Fruit fly (Drosophila melanogaster) whole organism, prepupa: ENCODE data around the gene CG2816.
A peak's percentile ranks its signal among the peaks of the same experiment; 100 is the strongest.

ENCODE experiments used
- CG10631 ChIP-seq: fragments of 200-800 bp; sonication (Bioruptor generic); optimal IDR thresholded peaks from 2 replicates; lab custom pipeline; 2016; ENCODE audit warnings: missing biosample characterization, missing genetic modification characterization
- CG10669 ChIP-seq: fragments of 200-800 bp; sonication (Bioruptor generic); optimal IDR thresholded peaks from 3 replicates; lab custom pipeline; 2018; ENCODE audit warnings: missing biosample characterization, mild to moderate bottlenecking, missing genetic modification characterization, moderate library complexity
- CG11902 ChIP-seq: fragments of 200-800 bp; sonication (Bioruptor generic); optimal IDR thresholded peaks from 3 replicates; lab custom pipeline; 2016; ENCODE audit warnings: missing biosample characterization, missing genetic modification characterization
- CG1621 ChIP-seq: fragments of 200-800 bp; sonication (Bioruptor generic); optimal IDR thresholded peaks from 3 replicates; lab custom pipeline; 2018; ENCODE audit warnings: missing biosample characterization, mild to moderate bottlenecking, missing genetic modification characterization
- CG16779 ChIP-seq: fragments of 200-800 bp; sonication (Bioruptor generic); optimal IDR thresholded peaks from 3 replicates; lab custom pipeline; 2017; ENCODE audit warnings: missing biosample characterization, mild to moderate bottlenecking, missing genetic modification characterization
- CG3032 ChIP-seq: fragments of 200-800 bp; optimal IDR thresholded peaks from 2 replicates; lab custom pipeline; 2019; ENCODE audit warnings: missing biosample characterization, mild to moderate bottlenecking, missing genetic modification characterization, moderate library complexity
- CG32006 ChIP-seq: fragments of 200-800 bp; sonication (Bioruptor generic); optimal IDR thresholded peaks from 3 replicates; lab custom pipeline; 2017; ENCODE audit warnings: missing biosample characterization, mild to moderate bottlenecking, missing genetic modification characterization
- CG34406 ChIP-seq: fragments of 200-800 bp; sonication (Bioruptor generic); optimal IDR thresholded peaks from 3 replicates; lab custom pipeline; 2016; ENCODE audit warnings: missing biosample characterization, missing genetic modification characterization
- CG3919 ChIP-seq: fragments of 200-800 bp; sonication (Bioruptor generic); optimal IDR thresholded peaks from 3 replicates; lab custom pipeline; 2016; ENCODE audit warnings: missing biosample characterization, missing genetic modification characterization
- CG4318 ChIP-seq: fragments of 200-800 bp; sonication (Bioruptor generic); optimal IDR thresholded peaks from 3 replicates; lab custom pipeline; 2017; ENCODE audit warnings: missing biosample characterization, mild to moderate bottlenecking, missing genetic modification characterization
- CG6276 ChIP-seq: fragments of 200-800 bp; sonication (Bioruptor generic); optimal IDR thresholded peaks from 2 replicates; lab custom pipeline; 2017; ENCODE audit warnings: missing biosample characterization, mild to moderate bottlenecking, missing genetic modification characterization
- CG7368 ChIP-seq: fragments of 200-800 bp; sonication (Bioruptor generic); optimal IDR thresholded peaks from 3 replicates; lab custom pipeline; 2016; ENCODE audit warnings: missing biosample characterization, missing genetic modification characterization
- CG8119 ChIP-seq: fragments of 200-800 bp; sonication (Bioruptor generic); IDR thresholded peaks from 3 replicates; pipeline ENCODE4 v1.3.6; 2022; ENCODE audit warnings: missing biosample characterization, missing genetic modification characterization
- CG8319 ChIP-seq: fragments of 200-800 bp; sonication (Bioruptor generic); optimal IDR thresholded peaks from 3 replicates; lab custom pipeline; 2016; ENCODE audit warnings: missing biosample characterization, missing genetic modification characterization
- CG8632 ChIP-seq: fragments of 200-800 bp; sonication (Bioruptor generic); optimal IDR thresholded peaks from 3 replicates; lab custom pipeline; 2016; ENCODE audit warnings: missing biosample characterization, missing genetic modification characterization
- CG9139 ChIP-seq: fragments of 200-800 bp; sonication (Bioruptor generic); optimal IDR thresholded peaks from 3 replicates; lab custom pipeline; 2017; ENCODE audit warnings: missing biosample characterization, mild to moderate bottlenecking, missing genetic modification characterization
- Eip78C ChIP-seq: fragments of 200-800 bp; sonication (Bioruptor generic); peaks from one replicate; lab custom pipeline; 2016; ENCODE audit warnings: missing biosample characterization, missing genetic modification characterization
- Ets21C ChIP-seq: fragments of 200-800 bp; sonication (Bioruptor generic); optimal IDR thresholded peaks from 3 replicates; lab custom pipeline; 2016; ENCODE audit warnings: missing biosample characterization, missing genetic modification characterization
- Ets96B ChIP-seq: fragments of 200-800 bp; optimal IDR thresholded peaks from 2 replicates; lab custom pipeline; 2019; ENCODE audit warnings: missing biosample characterization, mild to moderate bottlenecking, missing genetic modification characterization, moderate library complexity
- Gug ChIP-seq: fragments of 200-800 bp; sonication (Bioruptor generic); IDR thresholded peaks from 2 replicates; pipeline ENCODE4 v1.3.6; 2022; ENCODE audit warnings: missing biosample characterization, missing genetic modification characterization
- Hr38 ChIP-seq: sonication (Bioruptor generic); optimal IDR thresholded peaks from 2 replicates; lab custom pipeline; 2016; ENCODE audit warnings: missing biosample characterization, missing genetic modification characterization
- Hr39 ChIP-seq: fragments of 200-800 bp; sonication (Bioruptor generic); optimal IDR thresholded peaks from 2 replicates; lab custom pipeline; 2016; ENCODE audit warnings: missing biosample characterization, missing genetic modification characterization
- Hr4 ChIP-seq: fragments of 200-800 bp; sonication (Bioruptor generic); optimal IDR thresholded peaks from 3 replicates; lab custom pipeline; 2016; ENCODE audit warnings: missing biosample characterization, missing genetic modification characterization
- Lpt ChIP-seq: fragments of 200-800 bp; sonication (Bioruptor generic); optimal IDR thresholded peaks from 3 replicates; lab custom pipeline; 2016; ENCODE audit warnings: missing biosample characterization, missing genetic modification characterization
- OdsH ChIP-seq: fragments of 200-800 bp; sonication (Bioruptor generic); optimal IDR thresholded peaks from 3 replicates; lab custom pipeline; 2016; ENCODE audit warnings: missing biosample characterization, missing genetic modification characterization
- Sox14 ChIP-seq: fragments of 200-800 bp; sonication (Bioruptor generic); optimal IDR thresholded peaks from 3 replicates; lab custom pipeline; 2016; ENCODE audit warnings: missing biosample characterization, missing genetic modification characterization
- achi ChIP-seq: fragments of 200-800 bp; sonication (Bioruptor generic); optimal IDR thresholded peaks from 3 replicates; lab custom pipeline; 2016; ENCODE audit warnings: missing biosample characterization, missing genetic modification characterization
- acj6 ChIP-seq: fragments of 200-800 bp; sonication (Bioruptor generic); optimal IDR thresholded peaks from 3 replicates; lab custom pipeline; 2016; ENCODE audit warnings: missing biosample characterization, missing genetic modification characterization
- eg ChIP-seq: fragments of 200-800 bp; sonication (Bioruptor generic); IDR thresholded peaks from 3 replicates; pipeline ENCODE4 v1.3.6; 2022; ENCODE audit warnings: missing biosample characterization, missing genetic modification characterization
- esn ChIP-seq: fragments of 200-800 bp; sonication (Bioruptor generic); optimal IDR thresholded peaks from 2 replicates; lab custom pipeline; 2016; ENCODE audit warnings: missing biosample characterization, mild to moderate bottlenecking, missing genetic modification characterization, moderate library complexity
- fd59A ChIP-seq: fragments of 200-800 bp; sonication (Bioruptor generic); optimal IDR thresholded peaks from 2 replicates; lab custom pipeline; 2017; ENCODE audit warnings: missing biosample characterization, mild to moderate bottlenecking, missing genetic modification characterization, missing genetic modification reagents
- pdm3 ChIP-seq: fragments of 200-800 bp; sonication (Bioruptor generic); optimal IDR thresholded peaks from 3 replicates; lab custom pipeline; 2016; ENCODE audit warnings: missing biosample characterization, missing genetic modification characterization
- salr ChIP-seq, 2 experiments: fragments of 200-800 bp; sonication (Bioruptor generic); optimal IDR thresholded peaks; 3 replicates each; lab custom pipeline; 2016 to 2018; ENCODE audit warnings: missing biosample characterization in 2 of 2, missing genetic modification characterization in 2 of 2, mild to moderate bottlenecking in 1 of 2
- ss ChIP-seq, 2 experiments: fragments of 200-800 bp; sonication (Bioruptor generic); optimal IDR thresholded peaks; 2 replicates in 1 of 2; 3 replicates in 1 of 2; lab custom pipeline; 2017 to 2018; ENCODE audit warnings: mild to moderate bottlenecking in 2 of 2, missing biosample characterization in 2 of 2, missing genetic modification characterization in 2 of 2, moderate library complexity in 1 of 2
- svp ChIP-seq: fragments of 200-800 bp; sonication (Bioruptor generic); peaks from one replicate; lab custom pipeline; 2016; ENCODE audit warnings: missing biosample characterization, missing genetic modification characterization
- topi ChIP-seq: fragments of 200-800 bp; sonication (Bioruptor generic); optimal IDR thresholded peaks from 3 replicates; lab custom pipeline; 2016; ENCODE audit warnings: missing biosample characterization, missing genetic modification characterization

Gene CG2816

DNA sequence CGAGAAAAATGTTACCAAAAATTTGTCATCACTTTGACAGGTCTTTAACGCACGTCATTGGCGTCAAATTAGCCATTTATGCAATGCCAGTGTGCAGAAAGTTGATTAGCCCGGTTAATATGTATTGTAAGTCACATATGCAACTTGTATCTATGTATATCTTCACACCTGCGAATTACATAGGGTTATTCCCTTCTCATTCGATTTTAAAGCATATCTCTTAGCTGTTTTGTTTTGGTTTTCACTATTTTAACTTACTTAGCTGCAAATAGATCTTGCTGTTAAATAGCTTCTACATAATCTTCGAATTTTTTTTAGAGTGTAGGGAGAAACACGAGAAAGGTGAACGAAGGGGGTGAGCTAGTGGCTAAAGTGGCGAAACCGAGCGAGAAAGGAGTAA lies 27.6 kb downstream of the CG2816 start (continued):
- no peak for TF ChIP-seq Ets21C
- TF ChIP-seq svp (GFP tag; lab: Kevin White, UChicago): no peak
- TF ChIP-seq Gug (GFP tag; lab: Robert Waterston, UW): no peak
- TF ChIP-seq Sox14 (GFP tag; lab: Kevin White, UChicago): no peak
- TF ChIP-seq pdm3 (GFP tag; lab: Kevin White, UChicago): peak; percentile 0
- TF ChIP-seq acj6 (GFP tag; lab: Kevin White, UChicago): no peak
- TF ChIP-seq CG16779 (tag; lab: Kevin White, UChicago): no peak

DNA sequence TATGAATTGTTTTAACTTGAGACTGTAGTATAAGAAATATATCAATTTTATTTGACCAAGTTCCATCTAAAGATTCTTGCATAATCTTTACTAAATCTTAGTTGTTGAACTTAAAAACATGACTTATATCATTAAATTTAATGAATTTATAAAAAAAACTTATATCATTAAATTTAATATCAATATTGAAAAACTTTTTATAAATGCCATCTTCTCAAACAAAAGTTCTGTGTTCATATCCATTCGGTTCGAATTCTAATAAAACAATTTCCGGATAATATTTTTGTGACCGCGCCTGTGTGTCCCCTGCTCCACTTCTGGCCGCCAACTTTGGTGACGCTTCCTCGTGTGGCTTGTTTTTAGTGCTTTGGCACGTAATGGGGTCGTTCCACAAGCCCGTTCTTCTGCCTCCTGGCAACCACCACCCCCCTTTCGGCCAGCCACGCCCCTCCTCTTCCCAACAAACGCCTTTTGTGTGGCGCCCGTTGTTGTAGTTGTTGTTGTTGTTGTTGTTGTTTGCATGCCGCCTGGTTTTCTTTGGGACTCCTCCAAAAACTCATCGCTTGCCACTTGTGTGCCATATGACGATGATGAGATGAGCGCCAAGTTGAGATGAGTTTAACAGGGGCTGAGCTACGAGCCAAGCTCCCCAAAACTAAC lies 33.7 kb downstream of the CG2816 start:
- TF ChIP-seq CG32006 (GFP tag; lab: Kevin White, UChicago) (peak; percentile 61), svp (GFP tag; lab: Kevin White, UChicago) (peak; percentile 56), acj6 (GFP tag; lab: Kevin White, UChicago) (peak; percentile 10), fd59A (no peak), CG3919 (GFP tag; lab: Kevin White, UChicago) (peak; percentile 36), Hr39 (GFP tag; lab: Kevin White, UChicago) (no peak), CG8319 (GFP tag; lab: Kevin White, UChicago) (no peak), CG8632 (GFP tag; lab: Kevin White, UChicago) (peak; percentile 3), CG11902 (GFP tag; lab: Kevin White, UChicago) (no peak), Eip78C (peak; percentile 81), CG3032 (tag; lab: Kevin White, UChicago) (peak; percentile 4), achi (GFP tag; lab: Kevin White, UChicago) (peak; percentile 39), salr (GFP tag; optimal IDR thresholded peaks at IDR 0.05; lab: Kevin White, UChicago) (peak in 1 of 2 experiments; percentile 32), CG6276 (GFP tag; lab: Kevin White, UChicago) (peak; percentile 36), OdsH (peak; percentile 29), Ets96B (tag; lab: Kevin White, UChicago) (peak; percentile 27), eg (GFP tag; lab: Robert Waterston, UW) (0 out of 3 replicates have a peak, but pooled peaks have one; percentile 28), CG34406 (GFP tag; lab: Kevin White, UChicago) (peak; percentile 13)

DNA sequence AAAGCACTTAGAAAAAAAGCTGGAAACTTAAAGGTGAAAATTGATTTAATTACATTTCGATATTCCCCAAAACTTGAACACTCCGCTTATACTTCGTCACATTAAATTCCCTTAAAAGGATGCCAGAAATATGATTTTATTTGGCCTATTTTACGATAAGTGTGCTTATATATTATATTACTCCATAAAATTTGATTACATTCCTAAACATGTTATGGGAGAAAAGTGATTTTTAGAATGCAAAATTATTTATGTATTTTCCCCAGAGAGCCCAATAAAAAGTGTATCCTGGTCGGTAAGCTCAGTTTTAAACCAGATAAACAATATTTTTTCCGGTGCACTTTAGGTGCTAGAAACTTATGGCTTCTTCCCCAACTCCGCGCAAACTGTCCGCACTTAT lies 34.2 kb downstream of the CG2816 start:
- TF ChIP-seq CG10631 (no peak), OdsH (peak; percentile 34), svp (GFP tag; lab: Kevin White, UChicago) (peak; percentile 57), Gug (GFP tag; lab: Robert Waterston, UW) (no peak), Hr4 (peak; percentile 58), CG10669 (GFP tag; lab: Kevin White, UChicago) (no peak), CG1621 (no peak), Lpt (GFP tag; lab: Kevin White, UChicago) (no peak), pdm3 (GFP tag; lab: Kevin White, UChicago) (no peak), Eip78C (peak; percentile 88), CG6276 (GFP tag; lab: Kevin White, UChicago) (peak; percentile 2), CG32006 (GFP tag; lab: Kevin White, UChicago) (peak; percentile 60), esn (GFP tag; lab: Kevin White, UChicago) (no peak), CG9139 (GFP tag; lab: Kevin White, UChicago) (no peak), CG4318 (GFP tag; lab: Kevin White, UChicago) (peak; percentile 16), CG8119 (GFP tag; lab: Robert Waterston, UW) (no peak), Ets96B (tag; lab: Kevin White, UChicago) (peak; percentile 14), Hr38 (GFP tag; lab: Kevin White, UChicago) (no peak), topi (no peak), salr (GFP tag; optimal IDR thresholded peaks at IDR 0.05; lab: Kevin White, UChicago) (peak in 1 of 2 experiments; percentile 1), CG7368 (GFP tag; lab: Kevin White, UChicago) (no peak), achi (GFP tag; lab: Kevin White, UChicago) (peak; percentile 31), ss (GFP tag; optimal IDR thresholded peaks at IDR 0.05; lab: Kevin White, UChicago) (no peak)
